Worm (Caenorhabditis elegans) whole organism, L2 larva: Measurements from ENCODE around the gene T25B2.1.

Source experiments
- aly-2 ChIP-seq: fragments of 150-350 bp; optimal IDR thresholded peaks from 2 replicates; lab custom pipeline; 2014; ENCODE audit warnings: missing biosample characterization, missing genetic modification characterization
- nhr-237 ChIP-seq: fragments of 150-350 bp; optimal IDR thresholded peaks from 2 replicates; lab custom pipeline; 2014; ENCODE audit warnings: missing biosample characterization, missing genetic modification characterization
- unc-39 ChIP-seq: fragments of 150-350 bp; optimal IDR thresholded peaks from 2 replicates; lab custom pipeline; 2014; ENCODE audit warnings: missing biosample characterization, missing genetic modification characterization
- unc-62 ChIP-seq: fragments of 150-350 bp; optimal IDR thresholded peaks from 2 replicates; lab custom pipeline; 2014; ENCODE audit warnings: missing biosample characterization, missing genetic modification reagents, missing genetic modification characterization

DNA sequence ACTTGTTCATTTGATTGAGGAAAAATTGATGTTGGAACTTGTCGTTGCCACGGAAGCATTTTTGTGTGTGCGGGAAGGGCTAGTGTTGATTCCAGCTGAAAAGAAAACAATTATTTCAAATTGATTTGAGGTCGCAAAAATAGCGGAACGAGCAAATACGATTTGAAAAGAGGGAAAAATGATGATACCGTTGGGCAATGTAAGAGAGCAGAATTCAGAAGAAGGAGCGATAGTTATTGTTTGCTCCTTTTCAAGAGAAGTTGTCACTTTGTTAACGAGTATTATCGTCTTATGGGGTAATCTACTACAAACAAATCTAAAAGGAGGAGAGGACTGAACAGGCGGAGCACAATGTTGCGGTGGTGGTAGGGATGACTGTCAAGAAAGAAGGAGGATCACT is 13.3 kb upstream of the T25B2.1 start, which contains the start of gene odd-2:
- no peak for TF ChIP-seq nhr-237
- TF ChIP-seq unc-39 (tag; lab: Kevin White, UChicago), result no peak
- no peak for TF ChIP-seq aly-2
- TF ChIP-seq unc-62 (GFP tag; lab: Kevin White, UChicago), result no peak
